Worm (Caenorhabditis elegans) whole organism, L2 larva: ENCODE measurements around the gene fmo-3.

Experiments
- C34F6.9 ChIP-seq: fragments of 150-350 bp; optimal IDR thresholded peaks from 2 replicates; lab custom pipeline; 2014; ENCODE audit warnings: missing biosample characterization, missing genetic modification characterization
- F13H6.1 ChIP-seq: sonication (generic microtip); optimal IDR thresholded peaks from 2 replicates; lab custom pipeline; 2016; ENCODE audit warnings: missing genetic modification characterization, missing compliant biosample characterization
- R02D3.7 ChIP-seq: fragments of 150-350 bp; optimal IDR thresholded peaks from 2 replicates; lab custom pipeline; 2014; ENCODE audit warnings: missing biosample characterization, missing genetic modification characterization
- Y55F3AM.14 ChIP-seq: fragments of 200-800 bp; sonication (Bioruptor generic); optimal IDR thresholded peaks from 2 replicates; lab custom pipeline; 2018; ENCODE audit warnings: mild to moderate bottlenecking, missing genetic modification characterization, missing compliant biosample characterization
- ZK546.5 ChIP-seq: sonication (generic microtip); optimal IDR thresholded peaks from 2 replicates; lab custom pipeline; 2017; ENCODE audit warnings: missing biosample characterization, missing genetic modification characterization
- ama-1 ChIP-seq: fragments of 150-350 bp; optimal IDR thresholded peaks from 2 replicates; lab custom pipeline; 2018; ENCODE audit warnings: inconsistent platforms
- blmp-1 ChIP-seq: sonication (generic microtip); optimal IDR thresholded peaks from 2 replicates; lab custom pipeline; 2017; ENCODE audit warnings: missing genetic modification characterization, mild to moderate bottlenecking, missing compliant biosample characterization, antibody characterized with exemption, moderate library complexity; ENCODE audit not compliant: insufficient read depth
- ceh-16 ChIP-seq: fragments of 150-350 bp; optimal IDR thresholded peaks from 2 replicates; lab custom pipeline; 2014; ENCODE audit warnings: missing biosample characterization, missing genetic modification characterization
- crh-2 ChIP-seq: sonication (generic microtip); optimal IDR thresholded peaks from 2 replicates; lab custom pipeline; 2017; ENCODE audit warnings: missing biosample characterization, missing genetic modification characterization
- dmd-4 ChIP-seq: sonication (generic microtip); optimal IDR thresholded peaks from 2 replicates; lab custom pipeline; 2017; ENCODE audit warnings: missing biosample characterization, missing genetic modification characterization
- egl-27 ChIP-seq: sonication (generic microtip); optimal IDR thresholded peaks from 3 replicates; lab custom pipeline; 2017; ENCODE audit warnings: missing biosample characterization, missing genetic modification reagents, missing genetic modification characterization
- elt-1 ChIP-seq: fragments of 150-350 bp; optimal IDR thresholded peaks from 2 replicates; lab custom pipeline; 2014; ENCODE audit warnings: missing biosample characterization, missing genetic modification characterization
- fos-1 ChIP-seq: fragments of 150-350 bp; optimal IDR thresholded peaks from 2 replicates; lab custom pipeline; 2014; ENCODE audit warnings: missing biosample characterization, missing genetic modification characterization
- gmeb-1 ChIP-seq: fragments of 150-350 bp; optimal IDR thresholded peaks from 2 replicates; lab custom pipeline; 2014; ENCODE audit warnings: missing biosample characterization, missing genetic modification characterization
- lin-13 ChIP-seq: fragments of 150-350 bp; optimal IDR thresholded peaks from 2 replicates; lab custom pipeline; 2014; ENCODE audit warnings: missing biosample characterization, missing genetic modification reagents, missing genetic modification characterization
- lsy-2 ChIP-seq, 2 experiments: fragments of 150-350 bp in 1 of 2; sonication (generic microtip) in 1 of 2; optimal IDR thresholded peaks; 2 replicates each; lab custom pipeline; 2014 to 2017; ENCODE audit warnings: missing biosample characterization in 2 of 2, missing genetic modification characterization in 2 of 2
- mab-5 ChIP-seq: fragments of 150-350 bp; optimal IDR thresholded peaks from 2 replicates; lab custom pipeline; 2014; ENCODE audit warnings: missing biosample characterization, missing genetic modification characterization
- mbf-1 ChIP-seq: sonication (generic microtip); optimal IDR thresholded peaks from 2 replicates; lab custom pipeline; 2017; ENCODE audit warnings: missing biosample characterization, missing genetic modification characterization
- mdl-1 ChIP-seq, 2 experiments: fragments of 150-350 bp in 1 of 2; sonication (generic microtip) in 1 of 2; optimal IDR thresholded peaks; 2 replicates each; lab custom pipeline; 2017; ENCODE audit warnings: missing biosample characterization in 2 of 2, missing genetic modification characterization in 2 of 2
- nhr-10 ChIP-seq: sonication (generic microtip); optimal IDR thresholded peaks from 2 replicates; lab custom pipeline; 2017; ENCODE audit warnings: missing biosample characterization, missing genetic modification characterization
- nhr-11 ChIP-seq: fragments of 150-350 bp; optimal IDR thresholded peaks from 2 replicates; lab custom pipeline; 2014; ENCODE audit warnings: missing biosample characterization, missing genetic modification characterization
- nhr-12 ChIP-seq: fragments of 150-350 bp; optimal IDR thresholded peaks from 2 replicates; lab custom pipeline; 2014; ENCODE audit warnings: missing biosample characterization, missing genetic modification characterization
- nhr-129 ChIP-seq: fragments of 150-350 bp; optimal IDR thresholded peaks from 2 replicates; lab custom pipeline; 2014; ENCODE audit warnings: missing biosample characterization, missing genetic modification characterization
- nhr-23 ChIP-seq: fragments of 150-350 bp; optimal IDR thresholded peaks from 2 replicates; lab custom pipeline; 2014; ENCODE audit warnings: missing biosample characterization, missing genetic modification reagents, missing genetic modification characterization
- nhr-237 ChIP-seq: fragments of 150-350 bp; optimal IDR thresholded peaks from 2 replicates; lab custom pipeline; 2014; ENCODE audit warnings: missing biosample characterization, missing genetic modification characterization
- nhr-25 ChIP-seq: fragments of 150-350 bp; sonication (generic microtip); optimal IDR thresholded peaks from 3 replicates; lab custom pipeline; 2014; ENCODE audit warnings: missing biosample characterization, missing genetic modification characterization
- nhr-6 ChIP-seq: fragments of 150-350 bp; optimal IDR thresholded peaks from 2 replicates; lab custom pipeline; 2014; ENCODE audit warnings: missing biosample characterization, missing genetic modification characterization
- nhr-77 ChIP-seq: fragments of 150-350 bp; optimal IDR thresholded peaks from 2 replicates; lab custom pipeline; 2014; ENCODE audit warnings: missing biosample characterization, missing genetic modification characterization
- peb-1 ChIP-seq: fragments of 150-350 bp; optimal IDR thresholded peaks from 2 replicates; lab custom pipeline; 2014; ENCODE audit warnings: missing biosample characterization, missing genetic modification characterization
- sem-4 ChIP-seq: fragments of 150-350 bp; optimal IDR thresholded peaks from 2 replicates; lab custom pipeline; 2014; ENCODE audit warnings: missing biosample characterization, missing genetic modification reagents, missing genetic modification characterization
- sma-3 ChIP-seq: sonication (generic microtip); optimal IDR thresholded peaks from 2 replicates; lab custom pipeline; 2016; ENCODE audit warnings: missing genetic modification reagents, missing genetic modification characterization, missing compliant biosample characterization
- sma-9 ChIP-seq, 2 experiments: fragments of 150-350 bp in 1 of 2; sonication (generic microtip) in 1 of 2; optimal IDR thresholded peaks; 2 replicates each; lab custom pipeline; 2014 to 2016; ENCODE audit warnings: missing genetic modification characterization in 2 of 2, mild to moderate bottlenecking in 1 of 2, missing biosample characterization in 1 of 2, missing compliant biosample characterization in 1 of 2, missing genetic modification reagents in 1 of 2, moderate library complexity in 1 of 2
- unc-55 ChIP-seq: fragments of 150-350 bp; sonication (generic microtip); optimal IDR thresholded peaks from 3 replicates; lab custom pipeline; 2014; ENCODE audit warnings: missing biosample characterization, missing genetic modification reagents, missing genetic modification characterization
- zag-1 ChIP-seq: fragments of 150-350 bp; optimal IDR thresholded peaks from 2 replicates; lab custom pipeline; 2014; ENCODE audit warnings: missing biosample characterization, missing genetic modification characterization
- ztf-1 ChIP-seq: fragments of 200-800 bp; sonication (Bioruptor generic); conservative IDR thresholded peaks from 2 replicates; pipeline ENCODE4 v1.3.6; 2022; ENCODE audit warnings: missing genetic modification characterization, missing compliant biosample characterization
- ztf-11 ChIP-seq: sonication (generic microtip); optimal IDR thresholded peaks from 2 replicates; lab custom pipeline; 2017; ENCODE audit warnings: missing biosample characterization, missing genetic modification characterization
- ztf-4 ChIP-seq: fragments of 150-350 bp; optimal IDR thresholded peaks from 2 replicates; lab custom pipeline; 2014; ENCODE audit warnings: missing biosample characterization, missing genetic modification characterization

fmo-3 gene

ce11 chrIII:10738081-10738480 lies 43.6 kb downstream of the fmo-3 start:
- TF ChIP-seq lsy-2 (tag; optimal IDR thresholded peaks at IDR 0.05; lab: Kevin White, UChicago) = no peak
- TF ChIP-seq nhr-11 (tag; lab: Kevin White, UChicago) = no peak
- TF ChIP-seq blmp-1 (tag; lab: Kevin White, UChicago) = no peak
- TF ChIP-seq mbf-1 (tag; lab: Kevin White, UChicago) = no peak
- no peak for TF ChIP-seq sma-9 (GFP tag; optimal IDR thresholded peaks at IDR 0.05; lab: Kevin White, UChicago)
- TF ChIP-seq sma-9 (tag; optimal IDR thresholded peaks at IDR 0.05; lab: Kevin White, UChicago) = no peak
- TF ChIP-seq zag-1 = no peak
- no peak for TF ChIP-seq Y55F3AM.14 (GFP tag; lab: Kevin White, UChicago)
- TF ChIP-seq R02D3.7 (tag; lab: Kevin White, UChicago) = no peak
- TF ChIP-seq elt-1 (tag; lab: Kevin White, UChicago) = no peak
- no peak for TF ChIP-seq nhr-129 (tag; lab: Kevin White, UChicago)
- no peak for TF ChIP-seq ama-1 (lab: Kevin White, UChicago)
- TF ChIP-seq ceh-16 (tag; lab: Kevin White, UChicago) = no peak
- TF ChIP-seq ztf-1 (GFP tag; lab: Robert Waterston, UW) = no peak
- no peak for TF ChIP-seq sma-3
- TF ChIP-seq egl-27 = no peak
- no peak for TF ChIP-seq sem-4
- no peak for TF ChIP-seq nhr-77 (tag; lab: Kevin White, UChicago)
- TF ChIP-seq unc-55 (GFP tag; lab: Kevin White, UChicago) = no peak

- no peak for TF ChIP-seq ztf-4 (tag; lab: Kevin White, UChicago)
- TF ChIP-seq ztf-1 (GFP tag; lab: Robert Waterston, UW) = no peak
- no peak for TF ChIP-seq dmd-4
- no peak for TF ChIP-seq nhr-25 (tag; lab: Kevin White, UChicago)
- no peak for TF ChIP-seq nhr-77 (tag; lab: Kevin White, UChicago)
- TF ChIP-seq gmeb-1 (tag; lab: Kevin White, UChicago) = no peak
- TF ChIP-seq peb-1 (tag; lab: Kevin White, UChicago) = no peak
These were observed 45.0 kb downstream of the fmo-3 start, which contains the start of gene smap-1 for ce11 chrIII:10739455-10739854. TSS of gene smap-1 (minus strand) at chrIII:10739792.

DNA sequence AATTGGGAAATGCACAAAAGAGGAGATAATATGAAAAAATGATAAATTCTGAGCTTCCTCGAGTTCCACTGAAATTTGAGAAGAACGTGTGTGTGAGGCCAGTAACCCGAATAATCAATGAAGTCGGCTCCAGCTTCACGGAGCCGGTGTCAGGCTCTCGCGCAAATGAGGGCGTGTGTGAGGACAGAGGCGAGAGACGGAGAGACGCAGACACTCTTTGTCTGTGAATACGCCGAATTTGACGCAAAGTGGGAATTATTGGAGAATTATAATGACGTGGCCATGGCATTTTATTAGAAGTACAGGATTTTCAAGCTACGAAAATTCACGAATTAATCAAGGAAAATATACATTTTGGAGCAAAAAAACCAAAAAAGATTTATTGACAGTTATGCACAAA lies 45.4 kb downstream of the fmo-3 start:
- TF ChIP-seq sma-9 (GFP tag; optimal IDR thresholded peaks at IDR 0.05; lab: Kevin White, UChicago) = peak; percentile 20
- TF ChIP-seq sma-9 (tag; optimal IDR thresholded peaks at IDR 0.05; lab: Kevin White, UChicago) = no peak
- peak in 1 of 2 experiments; percentile 0 for TF ChIP-seq mdl-1 (tag; optimal IDR thresholded peaks at IDR 0.05; lab: Kevin White, UChicago)
- TF ChIP-seq egl-27 = peak; percentile 3
- TF ChIP-seq nhr-237 = no peak
- no peak for TF ChIP-seq nhr-77 (tag; lab: Kevin White, UChicago)
- peak; percentile 9 for TF ChIP-seq lin-13 (GFP tag; lab: Kevin White, UChicago)
- no peak for TF ChIP-seq zag-1
- no peak for TF ChIP-seq gmeb-1 (tag; lab: Kevin White, UChicago)
- no peak for TF ChIP-seq ZK546.5
- TF ChIP-seq ztf-4 (tag; lab: Kevin White, UChicago) = no peak
- TF ChIP-seq nhr-25 (tag; lab: Kevin White, UChicago) = peak; percentile 6
- peak; percentile 25 for TF ChIP-seq fos-1 (tag; lab: Kevin White, UChicago)
- TF ChIP-seq ztf-11 = no peak
- peak; percentile 8 for TF ChIP-seq Y55F3AM.14 (GFP tag; lab: Kevin White, UChicago)
- TF ChIP-seq nhr-6 (tag; lab: Kevin White, UChicago) = no peak
- no peak for TF ChIP-seq mbf-1 (tag; lab: Kevin White, UChicago)
- TF ChIP-seq nhr-23 = no peak
- peak; percentile 38 for TF ChIP-seq nhr-129 (tag; lab: Kevin White, UChicago)
- peak; percentile 54 for TF ChIP-seq ama-1 (lab: Kevin White, UChicago)
- peak; percentile 50 for TF ChIP-seq F13H6.1 (tag; lab: Kevin White, UChicago)
- peak; percentile 86 for TF ChIP-seq crh-2 (tag; lab: Kevin White, UChicago)
- no peak for TF ChIP-seq sem-4
- peak; percentile 82 for TF ChIP-seq C34F6.9
- TF ChIP-seq blmp-1 (tag; lab: Kevin White, UChicago) = no peak
- no peak for TF ChIP-seq ceh-16 (tag; lab: Kevin White, UChicago)
- no peak for TF ChIP-seq nhr-10 (tag; lab: Kevin White, UChicago)
- peak; percentile 64 for TF ChIP-seq unc-55 (GFP tag; lab: Kevin White, UChicago)
- no peak for TF ChIP-seq mab-5 (tag; lab: Kevin White, UChicago)
- TF ChIP-seq nhr-12 (tag; lab: Kevin White, UChicago) = no peak
- TF ChIP-seq lsy-2 (tag; optimal IDR thresholded peaks at IDR 0.05; lab: Kevin White, UChicago) = peak; percentile 37 to 64
